7 worm cellular contexts compared by ENCODE assay signal in the genomic region with DNA sequence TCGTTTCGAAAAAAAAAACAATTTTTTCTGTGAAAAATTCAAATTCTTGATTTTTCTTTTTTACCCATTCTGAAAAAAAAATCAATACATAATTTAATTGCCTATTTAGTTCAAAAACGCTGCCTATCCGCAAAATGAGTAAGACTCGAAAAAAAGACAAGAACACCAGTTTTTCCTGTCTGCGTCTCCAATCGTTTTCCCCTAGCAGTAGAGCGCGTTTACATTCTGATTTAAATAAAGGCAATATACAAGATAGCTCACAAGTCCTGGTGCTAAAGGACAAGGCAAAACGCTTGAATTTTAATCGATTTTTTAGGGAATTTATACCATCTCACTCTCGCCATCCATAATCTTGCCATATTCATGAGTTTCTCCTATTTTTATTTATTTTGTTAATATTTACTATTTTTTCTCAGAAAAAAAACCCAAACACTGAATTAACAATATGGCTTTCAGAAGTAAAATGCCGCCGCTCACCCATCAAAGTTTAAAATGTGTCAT.
TF ChIP-seq lines count a peak whose summit lies in the region.

fbxc-33 (plus strand) TSS at position 451 of the 501 bp plus-strand sequence.

TF ChIP-seq in whole organism, L1 larva, 84 proteins besides CTCF, POLR2A, EP300 and RAD21 (continues in another document):
- TF ChIP-seq nhr-47 (tag; optimal IDR thresholded peaks at IDR 0.05; lab: Kevin White, UChicago), result no peak
- TF ChIP-seq ceh-88 (GFP tag; IDR thresholded peaks at IDR 0.05; lab: Robert Waterston, UW), result no peak
- TF ChIP-seq nhr-28 (tag; optimal IDR thresholded peaks at IDR 0.05; lab: Kevin White, UChicago), result no peak
- peak; percentile 0 for TF ChIP-seq nhr-85 (tag; lab: Kevin White, UChicago)
- TF ChIP-seq aha-1 (tag; optimal IDR thresholded peaks at IDR 0.05; lab: Kevin White, UChicago), result no peak
- TF ChIP-seq blmp-1 (tag; optimal IDR thresholded peaks at IDR 0.05; lab: Kevin White, UChicago), result no peak
- no peak for TF ChIP-seq nhr-84 (tag; optimal IDR thresholded peaks at IDR 0.05; lab: Kevin White, UChicago)
- peak in 2 of 3 experiments; percentile 27 to 62 for TF ChIP-seq dpl-1 (GFP tag; optimal IDR thresholded peaks at IDR 0.05; lab: Kevin White, UChicago)
- TF ChIP-seq irx-1 (tag; optimal IDR thresholded peaks at IDR 0.05; lab: Kevin White, UChicago), result no peak
- no peak for TF ChIP-seq ceh-8 (GFP tag; optimal IDR thresholded peaks at IDR 0.05; lab: Kevin White, UChicago)
- TF ChIP-seq ceh-82 (tag; optimal IDR thresholded peaks at IDR 0.05; lab: Kevin White, UChicago), result peak in 1 of 3 experiments; percentile 31
- peak; percentile 34 for TF ChIP-seq rnt-1 (tag; optimal IDR thresholded peaks at IDR 0.05; lab: Kevin White, UChicago)
- no peak for TF ChIP-seq dsc-1 (tag; optimal IDR thresholded peaks at IDR 0.05; lab: Kevin White, UChicago)

TF ChIP-seq in whole organism, L2 larva, 48 proteins besides CTCF, POLR2A, EP300 and RAD21:
- TF ChIP-seq fos-1 (tag; optimal IDR thresholded peaks at IDR 0.05; lab: Kevin White, UChicago) (peak; percentile 19), mab-5 (tag; optimal IDR thresholded peaks at IDR 0.05; lab: Kevin White, UChicago) (no peak), gmeb-1 (tag; optimal IDR thresholded peaks at IDR 0.05; lab: Kevin White, UChicago) (peak; percentile 14), unc-55 (GFP tag; optimal IDR thresholded peaks at IDR 0.05; lab: Kevin White, UChicago) (peak; percentile 53), unc-39 (tag; optimal IDR thresholded peaks at IDR 0.05; lab: Kevin White, UChicago) (no peak), nhr-129 (tag; optimal IDR thresholded peaks at IDR 0.05; lab: Kevin White, UChicago) (peak; percentile 1), C34F6.9 (tag; optimal IDR thresholded peaks at IDR 0.05; lab: Kevin White, UChicago) (peak; percentile 67), nhr-21 (tag; optimal IDR thresholded peaks at IDR 0.05; lab: Kevin White, UChicago) (no peak)

TF ChIP-seq in whole organism, L3 larva, 47 proteins besides CTCF, POLR2A, EP300 and RAD21:
- TF ChIP-seq lin-15B (tag; optimal IDR thresholded peaks at IDR 0.05; lab: Kevin White, UChicago) (peak; percentile 65), elt-2 (tag; optimal IDR thresholded peaks at IDR 0.05; lab: Kevin White, UChicago) (peak; percentile 41), nhr-237 (tag; optimal IDR thresholded peaks at IDR 0.05; lab: Kevin White, UChicago) (no peak), lin-39 (tag; optimal IDR thresholded peaks at IDR 0.05; lab: Kevin White, UChicago) (no peak), snpc-4 (tag; optimal IDR thresholded peaks at IDR 0.05; lab: Kevin White, UChicago) (peak; percentile 36)

TF ChIP-seq in whole organism, L4 larva, 104 proteins besides CTCF, POLR2A, EP300 and RAD21:
- TF ChIP-seq nhr-6 (tag; optimal IDR thresholded peaks at IDR 0.05; lab: Kevin White, UChicago) (peak; percentile 19), nhr-111 (GFP tag; optimal IDR thresholded peaks at IDR 0.05; lab: Kevin White, UChicago) (no peak), mes-2 (tag; optimal IDR thresholded peaks at IDR 0.05; lab: Kevin White, UChicago; ENCODE audit: poor library complexity, severe bottlenecking) (peak; percentile 33), lin-38 (GFP tag; IDR thresholded peaks at IDR 0.05; lab: Robert Waterston, UW) (peak; percentile 81; the same call in 1 of the 2 replicates), dpl-1 (GFP tag; optimal IDR thresholded peaks at IDR 0.05; lab: Kevin White, UChicago) (peak; percentile 41), dmd-6 (GFP tag; IDR thresholded peaks at IDR 0.05; lab: Robert Waterston, UW) (no peak), F37D6.2 (tag; optimal IDR thresholded peaks at IDR 0.05; lab: Kevin White, UChicago) (no peak), nhr-28 (tag; optimal IDR thresholded peaks at IDR 0.05; lab: Kevin White, UChicago) (no peak)

TF ChIP-seq in whole organism, late embryonic, 69 proteins besides CTCF, POLR2A, EP300 and RAD21:
- TF ChIP-seq ceh-34 (tag; optimal IDR thresholded peaks at IDR 0.05; lab: Kevin White, UChicago) (no peak), nfya-1 (tag; optimal IDR thresholded peaks at IDR 0.05; lab: Kevin White, UChicago) (peak; percentile 9)

TF ChIP-seq in whole organism, mixed stage, embryonic, 35 proteins besides CTCF, POLR2A, EP300 and RAD21:
- peak; percentile 22 for TF ChIP-seq lsy-2 (tag; optimal IDR thresholded peaks at IDR 0.05; lab: Kevin White, UChicago)
- TF ChIP-seq ztf-11 (tag; optimal IDR thresholded peaks at IDR 0.05; lab: Kevin White, UChicago), result no peak
- TF ChIP-seq nhr-12 (tag; optimal IDR thresholded peaks at IDR 0.05; lab: Kevin White, UChicago), result no peak
- TF ChIP-seq nhr-237 (tag; optimal IDR thresholded peaks at IDR 0.05; lab: Kevin White, UChicago), result no peak
- TF ChIP-seq mep-1 (tag; optimal IDR thresholded peaks at IDR 0.05; lab: Kevin White, UChicago), result peak; percentile 65
- peak; percentile 40 for TF ChIP-seq pha-4 (tag; optimal IDR thresholded peaks at IDR 0.05; lab: Kevin White, UChicago)

TF ChIP-seq in whole organism, young adult, 124 proteins besides CTCF, POLR2A, EP300 and RAD21:
- TF ChIP-seq sdz-38 (tag; optimal IDR thresholded peaks at IDR 0.05; lab: Kevin White, UChicago) (no peak), lsy-27 (tag; optimal IDR thresholded peaks at IDR 0.05; lab: Kevin White, UChicago; ENCODE audit: borderline replicate concordance, insufficient read depth) (no peak), mcd-1 (GFP tag; IDR thresholded peaks at IDR 0.05; lab: Robert Waterston, UW) (peak; percentile 75)
